Fruit fly (Drosophila melanogaster) whole organism, embryonic: ENCODE data around the gene Inx3.

Source experiments
- CG10431 ChIP-seq: fragments of 200-800 bp; sonication (Bioruptor generic); optimal IDR thresholded peaks from 3 replicates; lab custom pipeline; 2018; ENCODE audit warnings: missing biosample characterization, mild to moderate bottlenecking, missing genetic modification characterization
- CG12299 ChIP-seq: fragments of 200-800 bp; sonication (Bioruptor generic); optimal IDR thresholded peaks from 2 replicates; lab custom pipeline; 2018; ENCODE audit warnings: missing biosample characterization, mild to moderate bottlenecking, missing genetic modification characterization
- CG12769 ChIP-seq: fragments of 200-800 bp; sonication (Bioruptor generic); optimal IDR thresholded peaks from 2 replicates; lab custom pipeline; 2019; ENCODE audit warnings: missing biosample characterization, mild to moderate bottlenecking, missing genetic modification characterization, moderate library complexity
- CG13123 ChIP-seq: fragments of 200-800 bp; sonication (Bioruptor generic); optimal IDR thresholded peaks from 2 replicates; lab custom pipeline; 2016; ENCODE audit warnings: missing biosample characterization, missing genetic modification characterization
- CG13296 ChIP-seq: fragments of 200-800 bp; sonication (Bioruptor generic); optimal IDR thresholded peaks from 3 replicates; lab custom pipeline; 2018; ENCODE audit warnings: missing biosample characterization, mild to moderate bottlenecking, missing genetic modification characterization
- CG16863 ChIP-seq: fragments of 200-800 bp; sonication (Bioruptor generic); optimal IDR thresholded peaks from 3 replicates; lab custom pipeline; 2016; ENCODE audit warnings: missing biosample characterization, missing genetic modification characterization
- CG17612 ChIP-seq: fragments of 200-800 bp; sonication (Bioruptor generic); IDR thresholded peaks from 2 replicates; pipeline ENCODE4 v1.3.6; 2022; ENCODE audit warnings: missing biosample characterization, missing genetic modification characterization
- CG18599 ChIP-seq: fragments of 200-800 bp; sonication (Bioruptor generic); optimal IDR thresholded peaks from 3 replicates; lab custom pipeline; 2017; ENCODE audit warnings: missing biosample characterization, missing genetic modification characterization, mild to moderate bottlenecking, moderate library complexity, missing genetic modification reagents
- CG34224 ChIP-seq: fragments of 200-800 bp; sonication (Bioruptor generic); IDR thresholded peaks from 3 replicates; pipeline ENCODE4 v1.3.6; 2022; ENCODE audit warnings: missing biosample characterization, missing genetic modification characterization; ENCODE audit not compliant: partially characterized antibody
- CG3726 ChIP-seq: fragments of 200-800 bp; sonication (Bioruptor generic); IDR thresholded peaks from 3 replicates; pipeline ENCODE4, ENCODE4 v1.3.6; 2022; ENCODE audit warnings: missing biosample characterization, missing genetic modification characterization
- CG42726 ChIP-seq: fragments of 200-800 bp; sonication (Bioruptor generic); IDR thresholded peaks from 2 replicates; pipeline ENCODE4 v1.3.6; 2022; ENCODE audit warnings: missing biosample characterization, missing genetic modification characterization; ENCODE audit not compliant: partially characterized antibody
- CG7963 ChIP-seq: fragments of 200-800 bp; sonication (Bioruptor generic); IDR thresholded peaks from 3 replicates; pipeline ENCODE4 v1.3.6; 2022; ENCODE audit warnings: missing biosample characterization, missing genetic modification characterization; ENCODE audit not compliant: partially characterized antibody
- Camta ChIP-seq: fragments of 200-800 bp; sonication (Bioruptor generic); optimal IDR thresholded peaks from 2 replicates; lab custom pipeline; 2016; ENCODE audit warnings: missing biosample characterization, missing genetic modification characterization
- CrebB ChIP-seq: fragments of 200-800 bp; sonication (Bioruptor generic); optimal IDR thresholded peaks from 3 replicates; lab custom pipeline; 2018; ENCODE audit warnings: missing biosample characterization, mild to moderate bottlenecking, missing genetic modification characterization
- D19A ChIP-seq: fragments of 200-800 bp; optimal IDR thresholded peaks from 3 replicates; lab custom pipeline; 2019; ENCODE audit warnings: missing biosample characterization, mild to moderate bottlenecking, missing genetic modification characterization, moderate library complexity
- Dad ChIP-seq: fragments of 200-800 bp; sonication (Bioruptor generic); optimal IDR thresholded peaks from 3 replicates; lab custom pipeline; 2016; ENCODE audit warnings: missing biosample characterization, missing genetic modification characterization
- Dip3 ChIP-seq: fragments of 200-800 bp; sonication (Bioruptor generic); optimal IDR thresholded peaks from 3 replicates; lab custom pipeline; 2016; ENCODE audit warnings: missing biosample characterization, missing genetic modification characterization
- Hmr ChIP-seq: fragments of 200-800 bp; sonication (Bioruptor generic); optimal IDR thresholded peaks from 3 replicates; lab custom pipeline; 2017; ENCODE audit warnings: mild to moderate bottlenecking, missing biosample characterization, missing genetic modification reagents, missing genetic modification characterization
- Hr39 ChIP-seq: fragments of >200 bp; optimal IDR thresholded peaks from 2 replicates; lab custom pipeline; 2017
- Hr51 ChIP-seq, 2 experiments: fragments of 200-800 bp; sonication (Bioruptor generic); optimal IDR thresholded peaks; 2 replicates in 1 of 2; 3 replicates in 1 of 2; lab custom pipeline; 2016 to 2018; ENCODE audit warnings: missing biosample characterization in 2 of 2, missing genetic modification characterization in 2 of 2, mild to moderate bottlenecking in 1 of 2, moderate library complexity in 1 of 2
- Lhr ChIP-seq: fragments of 200-800 bp; sonication (Bioruptor generic); optimal IDR thresholded peaks from 3 replicates; lab custom pipeline; 2017; ENCODE audit warnings: mild to moderate bottlenecking, missing biosample characterization, missing genetic modification reagents, missing genetic modification characterization
- Mad ChIP-seq: fragments of 200-800 bp; sonication (Bioruptor generic); optimal IDR thresholded peaks from 2 replicates; lab custom pipeline; 2016; ENCODE audit warnings: missing biosample characterization, missing genetic modification characterization
- Nf-YC ChIP-seq: fragments of 200-800 bp; optimal IDR thresholded peaks from 3 replicates; lab custom pipeline; 2019; ENCODE audit warnings: missing biosample characterization, mild to moderate bottlenecking, missing genetic modification characterization, moderate library complexity
- Oli ChIP-seq: fragments of 200-800 bp; sonication (Bioruptor generic); optimal IDR thresholded peaks from 2 replicates; lab custom pipeline; 2018; ENCODE audit warnings: missing biosample characterization, mild to moderate bottlenecking, missing genetic modification characterization, moderate library complexity
- Opbp ChIP-seq: fragments of 200-800 bp; sonication (Bioruptor generic); IDR thresholded peaks from 3 replicates; pipeline ENCODE4 v1.3.6; 2022; ENCODE audit warnings: missing biosample characterization, missing genetic modification characterization; ENCODE audit not compliant: partially characterized antibody
- Poxn ChIP-seq: fragments of 200-800 bp; sonication (Bioruptor generic); IDR thresholded peaks from 2 replicates; pipeline ENCODE4 v1.3.6; 2022; ENCODE audit warnings: missing biosample characterization, missing genetic modification characterization
- Rx ChIP-seq: fragments of 200-800 bp; sonication (Bioruptor generic); IDR thresholded peaks from 2 replicates; pipeline ENCODE4 v1.3.6; 2022; ENCODE audit warnings: missing biosample characterization, missing genetic modification characterization
- TFAM ChIP-seq: fragments of 200-800 bp; sonication (Bioruptor generic); optimal IDR thresholded peaks from 2 replicates; lab custom pipeline; 2017; ENCODE audit warnings: missing biosample characterization, missing genetic modification characterization, inconsistent platforms
- aop ChIP-seq: fragments of 200-800 bp; sonication (Bioruptor generic); IDR thresholded peaks from 2 replicates; pipeline ENCODE4 v1.3.6; 2022; ENCODE audit warnings: missing biosample characterization, missing genetic modification characterization
- ap ChIP-seq: fragments of 200-800 bp; sonication (Bioruptor generic); IDR thresholded peaks from 2 replicates; pipeline ENCODE4 v1.3.6; 2022; ENCODE audit warnings: missing biosample characterization, missing genetic modification characterization
- ash1 ChIP-seq: fragments of 200-800 bp; sonication (Bioruptor generic); optimal IDR thresholded peaks from 2 replicates; lab custom pipeline; 2018; ENCODE audit warnings: missing biosample characterization, mild to moderate bottlenecking, missing genetic modification characterization
- cg ChIP-seq: fragments of 200-800 bp; sonication (Bioruptor generic); optimal IDR thresholded peaks from 3 replicates; lab custom pipeline; 2019; ENCODE audit warnings: missing biosample characterization, mild to moderate bottlenecking, missing genetic modification characterization, moderate library complexity
- cwo ChIP-seq: fragments of 200-800 bp; sonication (Bioruptor generic); optimal IDR thresholded peaks from 3 replicates; lab custom pipeline; 2017; ENCODE audit warnings: missing biosample characterization, missing genetic modification characterization, mild to moderate bottlenecking, moderate library complexity, missing genetic modification reagents
- da ChIP-seq: fragments of 200-800 bp; sonication (Bioruptor generic); optimal IDR thresholded peaks from 2 replicates; lab custom pipeline; 2016; ENCODE audit warnings: missing biosample characterization, missing genetic modification characterization
- dm ChIP-seq: fragments of 200-800 bp; sonication (Bioruptor generic); optimal IDR thresholded peaks from 3 replicates; lab custom pipeline; 2016; ENCODE audit warnings: missing biosample characterization, missing genetic modification characterization
- dysf ChIP-seq: fragments of 200-800 bp; sonication (Bioruptor generic); IDR thresholded peaks from 3 replicates; pipeline ENCODE4 v1.3.6; 2022; ENCODE audit warnings: missing biosample characterization, missing genetic modification characterization
- ems ChIP-seq: fragments of 200-800 bp; sonication (Bioruptor generic); optimal IDR thresholded peaks from 3 replicates; lab custom pipeline; 2016; ENCODE audit warnings: missing biosample characterization, missing genetic modification characterization
- eve ChIP-seq, 2 experiments: fragments of >200 bp; optimal IDR thresholded peaks; 2 replicates each; lab custom pipeline; 2017; ENCODE audit warnings: missing biosample characterization in 2 of 2, missing genetic modification characterization in 2 of 2
- fd64A ChIP-seq: fragments of 200-800 bp; sonication (Bioruptor generic); optimal IDR thresholded peaks from 3 replicates; lab custom pipeline; 2018; ENCODE audit warnings: missing biosample characterization, mild to moderate bottlenecking, missing genetic modification characterization
- grn ChIP-seq: fragments of 200-800 bp; sonication (Bioruptor generic); optimal IDR thresholded peaks from 3 replicates; lab custom pipeline; 2017; ENCODE audit warnings: missing biosample characterization, missing genetic modification characterization
- gt ChIP-seq: fragments of 200-800 bp; sonication (Bioruptor generic); IDR thresholded peaks from 2 replicates; pipeline ENCODE4 v1.3.6; 2022; ENCODE audit warnings: missing biosample characterization, missing genetic modification characterization
- hbn ChIP-seq: fragments of 200-800 bp; sonication (Bioruptor generic); IDR thresholded peaks from 2 replicates; pipeline ENCODE4 v1.3.6; 2022; ENCODE audit warnings: missing biosample characterization, missing genetic modification characterization; ENCODE audit not compliant: partially characterized antibody
- insv ChIP-seq, 2 experiments: fragments of 200-800 bp; sonication (Bioruptor generic); optimal IDR thresholded peaks; 3 replicates each; lab custom pipeline; 2016 to 2018; ENCODE audit warnings: missing biosample characterization in 2 of 2, missing genetic modification characterization in 2 of 2
- lab ChIP-seq: fragments of 200-800 bp; sonication (Bioruptor generic); optimal IDR thresholded peaks from 3 replicates; lab custom pipeline; 2017; ENCODE audit warnings: missing biosample characterization, missing genetic modification characterization, mild to moderate bottlenecking, moderate library complexity, missing genetic modification reagents
- pnt ChIP-seq: fragments of 200-800 bp; sonication (Bioruptor generic); optimal IDR thresholded peaks from 3 replicates; lab custom pipeline; 2016; ENCODE audit warnings: missing biosample characterization, missing genetic modification characterization
- salm ChIP-seq: fragments of 200-800 bp; sonication (Bioruptor generic); optimal IDR thresholded peaks from 2 replicates; lab custom pipeline; 2018; ENCODE audit warnings: missing biosample characterization, mild to moderate bottlenecking, missing genetic modification characterization
- sob ChIP-seq: fragments of 200-800 bp; sonication (Bioruptor generic); IDR thresholded peaks from 2 replicates; pipeline ENCODE4 v1.3.6; 2022; ENCODE audit warnings: missing biosample characterization, missing genetic modification characterization
- tup ChIP-seq: fragments of 200-800 bp; sonication (Bioruptor generic); optimal IDR thresholded peaks from 2 replicates; lab custom pipeline; 2016; ENCODE audit warnings: missing biosample characterization, mild to moderate bottlenecking, missing genetic modification characterization, moderate library complexity
- tx ChIP-seq: fragments of 200-800 bp; sonication (Bioruptor generic); optimal IDR thresholded peaks from 2 replicates; lab custom pipeline; 2016; ENCODE audit warnings: missing biosample characterization, missing genetic modification characterization
- wor ChIP-seq: fragments of 200-800 bp; sonication (Bioruptor generic); IDR thresholded peaks from 2 replicates; pipeline ENCODE4 v1.3.6; 2022; ENCODE audit warnings: missing biosample characterization, missing genetic modification characterization

Gene Inx3

dm6 chr3R:28904174-28904573 is 44.9 kb upstream of the Inx3 start (continued):
- TF ChIP-seq dysf (GFP tag; lab: Robert Waterston, UW) (peak; percentile 63; the same call in 1 of the 3 replicates), CG13296 (GFP tag; lab: Kevin White, UChicago) (no peak), fd64A (GFP tag; lab: Kevin White, UChicago) (peak; percentile 8), Nf-YC (tag; lab: Kevin White, UChicago) (no peak), pnt (GFP tag; lab: Kevin White, UChicago) (peak; percentile 53), Mad (GFP tag; lab: Kevin White, UChicago) (no peak), cwo (GFP tag; lab: Kevin White, UChicago) (no peak), CG10431 (GFP tag; lab: Kevin White, UChicago) (no peak), CG7963 (GFP tag; lab: Robert Waterston, UW) (no peak), CG18599 (peak; percentile 4), tx (no peak), CG16863 (GFP tag; lab: Kevin White, UChicago) (peak; percentile 9), Opbp (GFP tag; lab: Robert Waterston, UW) (no peak), Oli (tag; lab: Kevin White, UChicago) (peak; percentile 59), ap (GFP tag; lab: Robert Waterston, UW) (no peak), grn (GFP tag; lab: Kevin White, UChicago) (no peak), CG34224 (no peak), Hr51 (GFP tag; optimal IDR thresholded peaks at IDR 0.05; lab: Kevin White, UChicago) (peak in 1 of 2 experiments; percentile 73), CG12299 (tag; lab: Kevin White, UChicago) (no peak), gt (GFP tag; lab: Robert Waterston, UW) (no peak), Poxn (GFP tag; lab: Robert Waterston, UW) (no peak), wor (GFP tag; lab: Robert Waterston, UW) (peak; percentile 49; the same call in 1 of the 2 replicates)
- TF ChIP-seq, all 482 proteins: peak for 143

- TF ChIP-seq Hmr (GFP tag; lab: Kevin White, UChicago), result no peak
- TF ChIP-seq insv (GFP tag; optimal IDR thresholded peaks at IDR 0.05; lab: Kevin White, UChicago), result no peak
- peak; percentile 33 for TF ChIP-seq CG12769
- 0 out of 2 replicates have a peak, but pooled peaks have one; percentile 7 for TF ChIP-seq CG42726
- no peak for TF ChIP-seq tup (GFP tag; lab: Kevin White, UChicago)
- no peak for TF ChIP-seq CG17612 (GFP tag; lab: Robert Waterston, UW)
- no peak for TF ChIP-seq CrebB (tag; lab: Kevin White, UChicago)
- TF ChIP-seq TFAM (GFP tag; lab: Kevin White, UChicago), result no peak
- TF ChIP-seq D19A (tag; lab: Kevin White, UChicago), result no peak
- no peak for TF ChIP-seq Rx
- TF ChIP-seq Lhr (GFP tag; lab: Kevin White, UChicago), result no peak
- no peak for TF ChIP-seq CG3726
- no peak for TF ChIP-seq salm
- no peak for TF ChIP-seq sob (GFP tag; lab: Robert Waterston, UW)
- 0 out of 2 replicates have a peak, but pooled peaks have one; percentile 22 for TF ChIP-seq hbn (GFP tag; lab: Robert Waterston, UW)
- peak; percentile 51 for TF ChIP-seq cg (GFP tag; lab: Kevin White, UChicago)
- no peak for TF ChIP-seq Oli (tag; lab: Kevin White, UChicago)
- TF ChIP-seq dm (GFP tag; lab: Kevin White, UChicago), result no peak
- no peak for TF ChIP-seq Dad
- no peak for TF ChIP-seq Dip3 (GFP tag; lab: Kevin White, UChicago)
- TF ChIP-seq CG10431 (GFP tag; lab: Kevin White, UChicago), result no peak
- no peak for TF ChIP-seq da (GFP tag; lab: Kevin White, UChicago)
- TF ChIP-seq eve (GFP tag; optimal IDR thresholded peaks at IDR 0.05; lab: Kevin White, UChicago), result no peak
- no peak for TF ChIP-seq lab (GFP tag; lab: Kevin White, UChicago)
- no peak for TF ChIP-seq Camta (GFP tag; lab: Kevin White, UChicago)
- no peak for TF ChIP-seq aop (GFP tag; lab: Robert Waterston, UW)
- no peak for TF ChIP-seq ems
- no peak for TF ChIP-seq ash1 (GFP tag; lab: Kevin White, UChicago)
- no peak for TF ChIP-seq CG13123 (GFP tag; lab: Kevin White, UChicago)
- no peak for TF ChIP-seq Hr39 (lab: Kevin White, UChicago)
These were observed 44.1 kb upstream of the Inx3 start for dm6 chr3R:28903392-28903791.
